Worm (Caenorhabditis elegans): ENCODE measurements around the gene F29A7.8.

ce11 chrII:2773534-2773933 is 15.7 kb upstream of the F29A7.8 start, which contains the start of gene sdz-9:
- TF ChIP-seq unc-39 (tag; optimal IDR thresholded peaks at IDR 0.05) (no peak), spr-3 (GFP tag; optimal IDR thresholded peaks at IDR 0.05) (no peak), aly-2 (tag; optimal IDR thresholded peaks at IDR 0.05) (no peak), ceh-28 (tag; optimal IDR thresholded peaks at IDR 0.05) (no peak), lsy-2 (tag; optimal IDR thresholded peaks at IDR 0.05) (no peak), snpc-4 (tag; optimal IDR thresholded peaks at IDR 0.05) (no peak), dpl-1 (GFP tag; optimal IDR thresholded peaks at IDR 0.05) (no peak), pha-4 (GFP tag; IDR thresholded peaks at IDR 0.05) (no peak), pha-4 (tag; optimal IDR thresholded peaks at IDR 0.05) (no peak), ztf-11 (tag; optimal IDR thresholded peaks at IDR 0.05) (no peak), skn-1 (tag; optimal IDR thresholded peaks at IDR 0.05) (no peak), hlh-11 (tag; optimal IDR thresholded peaks at IDR 0.05) (no peak)
